Worm (Caenorhabditis elegans) whole organism, mixed stage, embryonic: ENCODE data around the gene srm-2.

ENCODE experiments used
- ces-1 ChIP-seq: fragments of 150-350 bp; optimal IDR thresholded peaks from 2 replicates; lab custom pipeline; 2014; ENCODE audit warnings: missing biosample characterization, missing genetic modification reagents, missing genetic modification characterization
- elt-1 ChIP-seq: sonication (generic microtip); optimal IDR thresholded peaks from 2 replicates; lab custom pipeline; 2017; ENCODE audit warnings: missing genetic modification characterization, mild to moderate bottlenecking, missing compliant biosample characterization, antibody characterized with exemption, moderate library complexity, borderline replicate concordance; ENCODE audit not compliant: insufficient read depth
- elt-3 ChIP-seq: fragments of 150-350 bp; optimal IDR thresholded peaks from 2 replicates; lab custom pipeline; 2014; ENCODE audit warnings: missing biosample characterization, missing genetic modification characterization
- lin-13 ChIP-seq: fragments of 150-350 bp; optimal IDR thresholded peaks from 2 replicates; lab custom pipeline; 2014; ENCODE audit warnings: missing biosample characterization, missing genetic modification characterization
- mep-1 ChIP-seq: fragments of 150-350 bp; optimal IDR thresholded peaks from 2 replicates; lab custom pipeline; 2017; ENCODE audit warnings: missing biosample characterization, missing genetic modification reagents, missing genetic modification characterization, inconsistent platforms
- nhr-237 ChIP-seq: fragments of 150-350 bp; optimal IDR thresholded peaks from 2 replicates; lab custom pipeline; 2014; ENCODE audit warnings: missing biosample characterization, missing genetic modification characterization
- nhr-28 ChIP-seq: fragments of 150-350 bp; optimal IDR thresholded peaks from 2 replicates; lab custom pipeline; 2014; ENCODE audit warnings: missing biosample characterization, missing genetic modification characterization
- pha-4 ChIP-seq: fragments of 150-350 bp; optimal IDR thresholded peaks from 2 replicates; lab custom pipeline; 2018; ENCODE audit warnings: missing biosample characterization, missing genetic modification reagents, missing genetic modification characterization
- snpc-4 ChIP-seq: fragments of 150-350 bp; optimal IDR thresholded peaks from 2 replicates; lab custom pipeline; 2014; ENCODE audit warnings: missing biosample characterization, missing genetic modification characterization
- unc-39 ChIP-seq: fragments of 150-350 bp; optimal IDR thresholded peaks from 2 replicates; lab custom pipeline; 2014; ENCODE audit warnings: missing biosample characterization, missing genetic modification characterization
- unc-62 ChIP-seq: fragments of 150-350 bp; optimal IDR thresholded peaks from 2 replicates; lab custom pipeline; 2014; ENCODE audit warnings: missing biosample characterization, missing genetic modification reagents, missing genetic modification characterization

DNA sequence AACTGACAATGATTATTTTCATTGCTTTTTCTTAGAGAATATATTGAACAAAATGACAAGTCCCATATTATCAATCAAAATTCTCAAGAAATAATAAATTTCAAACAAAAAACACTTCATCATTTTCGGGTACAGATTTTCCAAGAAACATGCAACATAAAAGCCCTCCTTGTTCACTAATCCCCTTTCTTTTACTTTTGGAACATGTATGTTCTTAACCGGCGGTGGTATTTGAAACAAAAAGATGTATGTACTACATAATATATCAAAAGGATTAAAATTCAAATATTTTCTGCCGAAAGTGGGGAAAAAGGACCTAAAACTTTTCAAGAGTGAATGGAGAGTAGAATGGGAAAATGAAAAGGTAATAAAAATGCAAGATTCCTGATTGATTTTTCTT lies 45.8 kb downstream of the srm-2 start:
- TF ChIP-seq pha-4, result no peak
- TF ChIP-seq nhr-28 (tag; lab: Kevin White, UChicago), result no peak
- TF ChIP-seq unc-62 (GFP tag; lab: Kevin White, UChicago), result no peak
- no peak for TF ChIP-seq nhr-237
- TF ChIP-seq ces-1, result no peak
- no peak for TF ChIP-seq unc-39
- no peak for TF ChIP-seq elt-3 (tag; lab: Kevin White, UChicago)
- no peak for TF ChIP-seq snpc-4 (tag; lab: Kevin White, UChicago)
- no peak for TF ChIP-seq mep-1 (tag; lab: Kevin White, UChicago)
- no peak for TF ChIP-seq elt-1 (tag; lab: Kevin White, UChicago)
- no peak for TF ChIP-seq lin-13 (tag; lab: Kevin White, UChicago)
